Fruit fly (Drosophila melanogaster) whole organism, prepupa: ENCODE measurements around the gene a10.

Experiments
- CG10669 ChIP-seq: fragments of 200-800 bp; sonication (Bioruptor generic); optimal IDR thresholded peaks from 3 replicates; lab custom pipeline; 2018; ENCODE audit warnings: missing biosample characterization, mild to moderate bottlenecking, missing genetic modification characterization, moderate library complexity
- Ets96B ChIP-seq: fragments of 200-800 bp; optimal IDR thresholded peaks from 2 replicates; lab custom pipeline; 2019; ENCODE audit warnings: missing biosample characterization, mild to moderate bottlenecking, missing genetic modification characterization, moderate library complexity
- spab ChIP-seq: fragments of 200-800 bp; sonication (Bioruptor generic); optimal IDR thresholded peaks from 2 replicates; lab custom pipeline; 2017; ENCODE audit warnings: missing biosample characterization, mild to moderate bottlenecking, missing genetic modification characterization, missing genetic modification reagents

DNA sequence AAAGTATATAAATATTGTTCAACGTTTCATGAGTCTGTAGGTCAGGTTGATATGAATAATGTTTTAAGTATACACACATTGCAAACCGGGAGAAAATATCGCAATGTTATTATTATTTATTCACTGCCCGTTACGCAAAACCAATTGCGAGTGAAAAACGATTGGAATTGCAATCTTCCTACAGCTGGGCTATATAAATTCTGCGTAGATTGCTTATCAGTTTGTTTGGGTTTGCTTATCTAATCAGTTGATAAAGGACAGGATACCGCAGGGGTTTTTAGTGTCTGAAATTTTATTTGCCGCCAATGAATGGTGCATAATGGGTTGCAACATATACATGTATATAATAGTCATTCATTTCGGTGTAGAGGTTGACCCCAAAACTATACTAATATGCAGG lies 39.5 kb downstream of the a10 start:
- TF ChIP-seq Ets96B (tag; lab: Kevin White, UChicago) (no peak), spab (GFP tag; lab: Kevin White, UChicago) (no peak), CG10669 (GFP tag; lab: Kevin White, UChicago) (no peak)
